1 fruit fly cellular context compared by ENCODE assay signal in the genomic region with DNA sequence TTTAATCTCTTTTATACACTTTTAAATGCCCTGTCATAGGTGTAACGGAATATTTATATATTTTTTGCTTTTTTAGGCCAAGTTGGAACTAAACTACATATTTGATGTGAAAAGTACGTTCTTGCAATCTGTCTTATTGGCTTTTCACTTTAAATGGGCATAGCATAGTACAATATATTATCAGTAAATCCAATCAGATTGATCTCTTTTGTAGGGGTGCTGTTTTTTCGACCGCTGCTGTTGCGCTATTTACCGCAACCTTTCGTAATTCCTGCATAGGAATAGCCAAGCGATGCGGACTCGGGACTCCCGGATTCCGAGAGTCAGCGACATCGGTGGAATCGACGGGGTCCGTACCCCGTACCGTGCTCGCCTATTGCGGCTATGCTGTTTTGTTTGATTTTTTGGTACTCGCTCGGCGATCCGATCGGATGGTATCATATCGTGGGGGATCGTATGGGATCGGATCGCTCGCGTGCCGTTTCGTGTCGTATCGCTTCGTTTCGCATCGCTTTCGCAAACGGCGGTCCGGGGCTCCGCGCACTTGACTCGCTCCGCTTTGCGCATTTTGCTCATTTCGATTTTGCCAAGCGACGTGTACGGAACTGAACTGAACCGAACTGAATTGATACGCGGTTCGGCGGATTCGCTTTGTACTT.
TF ChIP-seq lines count a peak whose summit lies in the region.

No protein-coding gene starts in this region.

TF ChIP-seq in whole organism, embryonic, 481 proteins besides CTCF, POLR2A, EP300 and RAD21 (continued from another document):
- TF ChIP-seq CG9609 (GFP tag; optimal IDR thresholded peaks at IDR 0.05; lab: Kevin White, UChicago) (no peak), toy (GFP tag; IDR thresholded peaks at IDR 0.05; lab: Robert Waterston, UW) (no peak), caup (GFP tag; optimal IDR thresholded peaks at IDR 0.05; lab: Kevin White, UChicago; ENCODE audit: severe bottlenecking) (peak; percentile 29), H15 (GFP tag; IDR thresholded peaks at IDR 0.05; lab: Robert Waterston, UW) (no peak), Atf-2 (GFP tag; optimal IDR thresholded peaks at IDR 0.05; lab: Kevin White, UChicago) (no peak), D (optimal IDR thresholded peaks at IDR 0.05; lab: Kevin White, UChicago) (no peak), D (GFP tag; optimal IDR thresholded peaks at IDR 0.05; lab: Kevin White, UChicago) (no peak), kah (GFP tag; optimal IDR thresholded peaks at IDR 0.05; lab: Kevin White, UChicago) (no peak), B-H2 (GFP tag; optimal IDR thresholded peaks at IDR 0.05; lab: Kevin White, UChicago) (peak; percentile 27), CkIIα-i1 (GFP tag; IDR thresholded peaks at IDR 0.05; lab: Robert Waterston, UW) (no peak), gro (GFP tag; optimal IDR thresholded peaks at IDR 0.05; lab: Kevin White, UChicago) (peak; percentile 78), Jarid2 (GFP tag; optimal IDR thresholded peaks at IDR 0.05; lab: Kevin White, UChicago) (peak; percentile 11), CG14441 (GFP tag; IDR thresholded peaks at IDR 0.05; lab: Robert Waterston, UW) (0 out of 2 replicates have a peak, but pooled peaks have one; percentile 5), CG11695 (GFP tag; IDR thresholded peaks at IDR 0.05; lab: Robert Waterston, UW) (no peak), Hmr (GFP tag; optimal IDR thresholded peaks at IDR 0.05; lab: Kevin White, UChicago) (peak; percentile 63), CG34224 (GFP tag; IDR thresholded peaks at IDR 0.05; lab: Robert Waterston, UW; ENCODE audit: partially characterized antibody) (0 out of 3 replicates have a peak, but pooled peaks have one; percentile 9), grau (tag; optimal IDR thresholded peaks at IDR 0.05; lab: Kevin White, UChicago) (peak; percentile 9), Ravus (GFP tag; IDR thresholded peaks at IDR 0.05; lab: Robert Waterston, UW) (no peak), Elba2 (GFP tag; optimal IDR thresholded peaks at IDR 0.05; lab: Kevin White, UChicago) (peak; percentile 36), ab (GFP tag; optimal IDR thresholded peaks at IDR 0.05; lab: Kevin White, UChicago) (no peak), zfh2 (GFP tag; optimal IDR thresholded peaks at IDR 0.05; lab: Kevin White, UChicago) (peak; percentile 13), CG7987 (GFP tag; optimal IDR thresholded peaks at IDR 0.05; lab: Kevin White, UChicago) (no peak), scrt (GFP tag; optimal IDR thresholded peaks at IDR 0.05; lab: Kevin White, UChicago) (no peak), CG42726 (GFP tag; IDR thresholded peaks at IDR 0.05; lab: Robert Waterston, UW; ENCODE audit: partially characterized antibody) (peak; percentile 29; the same call in 1 of the 2 replicates), lmd (GFP tag; IDR thresholded peaks at IDR 0.05; lab: Robert Waterston, UW) (no peak), pb (GFP tag; optimal IDR thresholded peaks at IDR 0.05; lab: Kevin White, UChicago) (no peak), Dp (GFP tag; optimal IDR thresholded peaks at IDR 0.05; lab: Kevin White, UChicago) (no peak), Sry-β (GFP tag; optimal IDR thresholded peaks at IDR 0.05; lab: Kevin White, UChicago) (no peak), zen (tag; optimal IDR thresholded peaks at IDR 0.05; lab: Kevin White, UChicago) (no peak), CG7963 (GFP tag; IDR thresholded peaks at IDR 0.05; lab: Robert Waterston, UW; ENCODE audit: partially characterized antibody) (no peak), CG18599 (GFP tag; optimal IDR thresholded peaks at IDR 0.05; lab: Kevin White, UChicago) (peak; percentile 47), Deaf1 (tag; optimal IDR thresholded peaks at IDR 0.05; lab: Kevin White, UChicago) (peak; percentile 98), croc (GFP tag; conservative IDR thresholded peaks at IDR 0.05; lab: Robert Waterston, UW) (no peak), CHES-1-like (GFP tag; optimal IDR thresholded peaks at IDR 0.05; lab: Kevin White, UChicago) (peak; percentile 4), CG12659 (GFP tag; optimal IDR thresholded peaks at IDR 0.05; lab: Kevin White, UChicago) (peak; percentile 28), hb (GFP tag; IDR thresholded peaks at IDR 0.05; lab: Robert Waterston, UW; ENCODE audit: partially characterized antibody) (no peak), CG2199 (GFP tag; IDR thresholded peaks at IDR 0.05; lab: Robert Waterston, UW) (no peak), CG15479 (GFP tag; optimal IDR thresholded peaks at IDR 0.05; lab: Kevin White, UChicago) (no peak), BEAF-32 (GFP tag; optimal IDR thresholded peaks at IDR 0.05; lab: Kevin White, UChicago) (peak; percentile 1), fu2 (GFP tag; optimal IDR thresholded peaks at IDR 0.05; lab: Kevin White, UChicago) (no peak), Atf6 (GFP tag; IDR thresholded peaks at IDR 0.05; lab: Robert Waterston, UW) (peak; percentile 52; the same call in 1 of the 2 replicates), grn (GFP tag; optimal IDR thresholded peaks at IDR 0.05; lab: Kevin White, UChicago) (peak; percentile 41), CG6254 (GFP tag; optimal IDR thresholded peaks at IDR 0.05; lab: Kevin White, UChicago) (no peak), CG12071 (GFP tag; optimal IDR thresholded peaks at IDR 0.05; lab: Kevin White, UChicago) (peak; percentile 10), sob (GFP tag; IDR thresholded peaks at IDR 0.05; lab: Robert Waterston, UW) (peak; percentile 39; the same call in 1 of the 2 replicates), CG31441 (GFP tag; IDR thresholded peaks at IDR 0.05; lab: Robert Waterston, UW) (no peak), tin (GFP tag; optimal IDR thresholded peaks at IDR 0.05; lab: Kevin White, UChicago) (no peak), CG12155 (GFP tag; optimal IDR thresholded peaks at IDR 0.05; lab: Kevin White, UChicago) (peak; percentile 61), mirr (GFP tag; optimal IDR thresholded peaks at IDR 0.05; lab: Kevin White, UChicago) (peak; percentile 75), ems (GFP tag; optimal IDR thresholded peaks at IDR 0.05; lab: Kevin White, UChicago) (no peak)
